Worm (Caenorhabditis elegans) whole organism, L4/young adult: ENCODE data around the gene F52B11.2.

Experiments
- W03F9.2 ChIP-seq: fragments of 150-350 bp; optimal IDR thresholded peaks from 2 replicates; lab custom pipeline; 2014; ENCODE audit warnings: missing biosample characterization, missing genetic modification characterization
- dao-5 ChIP-seq: sonication (generic microtip); optimal IDR thresholded peaks from 2 replicates; lab custom pipeline; 2016; ENCODE audit warnings: missing genotype, missing genetic modification characterization, moderate library complexity, missing compliant biosample characterization
- him-1 ChIP-seq: sonication (generic microtip); optimal IDR thresholded peaks from 2 replicates; lab custom pipeline; 2016; ENCODE audit warnings: missing genotype, missing genetic modification reagents, missing genetic modification characterization, missing compliant biosample characterization

- TF ChIP-seq dao-5 (tag; lab: Kevin White, UChicago) (no peak), him-1 (no peak), W03F9.2 (tag; lab: Kevin White, UChicago) (no peak)
Measured at ce11 chrIV:14074456-14074855, 8.9 kb upstream of the F52B11.2 start.
